1 worm cellular context compared by ENCODE assay signal in the genomic region with DNA sequence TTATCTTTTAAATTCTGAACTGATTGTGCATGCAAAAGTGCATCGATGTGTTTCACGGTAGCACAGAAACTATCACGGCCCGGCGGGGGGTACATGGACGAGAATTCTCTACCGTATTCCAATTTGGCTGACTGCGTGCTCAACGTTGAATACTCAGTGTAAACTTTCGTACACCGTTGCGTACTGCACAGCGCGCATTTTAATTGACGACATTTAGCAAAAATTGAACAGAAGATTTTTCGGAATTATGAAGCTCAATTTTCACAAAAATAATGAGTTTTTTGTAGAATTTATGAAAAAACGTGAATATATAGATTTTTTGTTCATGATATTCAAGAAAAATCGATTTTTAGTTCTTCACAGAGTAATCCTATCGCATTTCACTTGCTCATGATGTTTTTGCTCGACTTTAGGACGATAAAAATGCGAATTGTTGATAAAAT.
TF ChIP-seq lines count a peak whose summit lies in the region.

No protein-coding gene starts in this region.

TF ChIP-seq in whole organism, L4 larva, 104 proteins besides CTCF, POLR2A, EP300 and RAD21 (continued from another document):
- TF ChIP-seq F49E8.2 (tag; optimal IDR thresholded peaks at IDR 0.05; lab: Kevin White, UChicago; ENCODE audit: borderline replicate concordance) (peak; percentile 49), dmd-8 (GFP tag; IDR thresholded peaks at IDR 0.05; lab: Robert Waterston, UW) (peak; percentile 81), zfp-2 (tag; optimal IDR thresholded peaks at IDR 0.05; lab: Kevin White, UChicago) (peak; percentile 82), ceh-44 (GFP tag; IDR thresholded peaks at IDR 0.05; lab: Robert Waterston, UW) (peak; percentile 99), mxl-3 (GFP tag; optimal IDR thresholded peaks at IDR 0.05; lab: Kevin White, UChicago) (peak; percentile 5), nhr-42 (GFP tag; IDR thresholded peaks at IDR 0.05; lab: Robert Waterston, UW) (peak; percentile 100), mdt-29 (GFP tag; IDR thresholded peaks at IDR 0.05; lab: Robert Waterston, UW) (peak; percentile 99), mes-2 (tag; optimal IDR thresholded peaks at IDR 0.05; lab: Kevin White, UChicago; ENCODE audit: poor library complexity, severe bottlenecking) (peak; percentile 80), madf-9 (GFP tag; conservative IDR thresholded peaks at IDR 0.05; lab: Robert Waterston, UW) (peak; percentile 100), tag-97 (GFP tag; IDR thresholded peaks at IDR 0.05; lab: Robert Waterston, UW) (peak; percentile 99), zip-11 (GFP tag; IDR thresholded peaks at IDR 0.05; lab: Robert Waterston, UW) (0 out of 2 replicates have a peak, but pooled peaks have one; percentile 72), T20F7.1 (GFP tag; optimal IDR thresholded peaks at IDR 0.05; lab: Kevin White, UChicago) (peak; percentile 91), F26F4.8 (GFP tag; conservative IDR thresholded peaks at IDR 0.05; lab: Robert Waterston, UW) (0 out of 2 replicates have a peak, but pooled peaks have one; percentile 53), F37D6.2 (tag; optimal IDR thresholded peaks at IDR 0.05; lab: Kevin White, UChicago) (peak; percentile 91), Y48G9A.11 (GFP tag; IDR thresholded peaks at IDR 0.05; lab: Robert Waterston, UW) (peak; percentile 96), nhr-77 (tag; optimal IDR thresholded peaks at IDR 0.05; lab: Kevin White, UChicago) (peak; percentile 59), mxl-2 (GFP tag; conservative IDR thresholded peaks at IDR 0.05; lab: Robert Waterston, UW) (peak; percentile 95), hif-1 (tag; optimal IDR thresholded peaks at IDR 0.05; lab: Kevin White, UChicago) (peak; percentile 68 to 78), daf-16 (GFP tag; optimal IDR thresholded peaks at IDR 0.05; lab: Kevin White, UChicago) (peak; percentile 22 to 30), daf-16 (tag; optimal IDR thresholded peaks at IDR 0.05; lab: Kevin White, UChicago) (peak; percentile 16), php-3 (GFP tag; IDR thresholded peaks at IDR 0.05; lab: Robert Waterston, UW) (peak; percentile 100), T26A8.4 (GFP tag; IDR thresholded peaks at IDR 0.05; lab: Robert Waterston, UW) (peak; percentile 100), dpl-1 (GFP tag; optimal IDR thresholded peaks at IDR 0.05; lab: Kevin White, UChicago) (peak; percentile 67), hlh-11 (tag; optimal IDR thresholded peaks at IDR 0.05; lab: Kevin White, UChicago) (peak; percentile 86), ceh-20 (GFP tag; IDR thresholded peaks at IDR 0.05; lab: Robert Waterston, UW) (peak; percentile 100), vab-7 (GFP tag; IDR thresholded peaks at IDR 0.05; lab: Robert Waterston, UW) (peak; percentile 100), Y5F2A.4 (GFP tag; optimal IDR thresholded peaks at IDR 0.05; lab: Kevin White, UChicago) (peak; percentile 35), ZK546.5 (tag; optimal IDR thresholded peaks at IDR 0.05; lab: Kevin White, UChicago) (peak in 1 of 2 experiments; percentile 38), rbr-2 (tag; optimal IDR thresholded peaks at IDR 0.05; lab: Kevin White, UChicago) (peak; percentile 96), mep-1 (tag; optimal IDR thresholded peaks at IDR 0.05; lab: Kevin White, UChicago) (peak; percentile 68), lin-15B (tag; optimal IDR thresholded peaks at IDR 0.05; lab: Kevin White, UChicago) (peak; percentile 13), F10B5.3 (tag; optimal IDR thresholded peaks at IDR 0.05; lab: Kevin White, UChicago) (peak; percentile 81), zip-2 (tag; optimal IDR thresholded peaks at IDR 0.05; lab: Kevin White, UChicago) (peak; percentile 27), hmg-1.1 (GFP tag; IDR thresholded peaks at IDR 0.05; lab: Robert Waterston, UW) (peak; percentile 100), spr-1 (tag; optimal IDR thresholded peaks at IDR 0.05; lab: Kevin White, UChicago) (peak; percentile 89), Y105C5A.15 (GFP tag; IDR thresholded peaks at IDR 0.05; lab: Robert Waterston, UW) (peak; percentile 93; the same call in 1 of the 2 replicates), daf-19 (GFP tag; conservative IDR thresholded peaks at IDR 0.05; lab: Robert Waterston, UW) (peak; percentile 99), saeg-2 (GFP tag; IDR thresholded peaks at IDR 0.05; lab: Robert Waterston, UW) (peak; percentile 100), lin-1 (GFP tag; IDR thresholded peaks at IDR 0.05; lab: Robert Waterston, UW) (peak; percentile 98), arid-1 (GFP tag; conservative IDR thresholded peaks at IDR 0.05; lab: Robert Waterston, UW) (peak; percentile 98), zfp-3 (GFP tag; conservative IDR thresholded peaks at IDR 0.05; lab: Robert Waterston, UW) (peak; percentile 100), spr-3 (GFP tag; optimal IDR thresholded peaks at IDR 0.05; lab: Kevin White, UChicago) (peak; percentile 68), nhr-11 (tag; optimal IDR thresholded peaks at IDR 0.05; lab: Kevin White, UChicago) (peak; percentile 30), pqm-1 (tag; optimal IDR thresholded peaks at IDR 0.05; lab: Kevin White, UChicago) (peak; percentile 7), lsy-2 (tag; optimal IDR thresholded peaks at IDR 0.05; lab: Kevin White, UChicago) (peak; percentile 96 to 97), jun-1 (tag; optimal IDR thresholded peaks at IDR 0.05; lab: Kevin White, UChicago) (peak; percentile 1), nhr-102 (tag; optimal IDR thresholded peaks at IDR 0.05; lab: Kevin White, UChicago) (peak; percentile 96), F44E2.7 (GFP tag; IDR thresholded peaks at IDR 0.05; lab: Robert Waterston, UW) (peak; percentile 92), Y75B8A.6 (GFP tag; IDR thresholded peaks at IDR 0.05; lab: Robert Waterston, UW) (peak; percentile 100)
